Worm (Caenorhabditis elegans) whole organism, L1 larva: ENCODE data around the gene F57C2.4.
A peak's percentile ranks its signal among the peaks of the same experiment; 100 is the strongest.

Source experiments
- C16A3.4 ChIP-seq: fragments of 150-350 bp; optimal IDR thresholded peaks from 2 replicates; lab custom pipeline; 2014; ENCODE audit warnings: missing biosample characterization, missing genetic modification characterization
- Y116A8C.19 ChIP-seq: sonication (generic microtip); optimal IDR thresholded peaks from 2 replicates; lab custom pipeline; 2016; ENCODE audit warnings: missing compliant biosample characterization, missing genetic modification characterization, borderline replicate concordance
- aha-1 ChIP-seq: fragments of 150-350 bp; optimal IDR thresholded peaks from 2 replicates; lab custom pipeline; 2014; ENCODE audit warnings: missing biosample characterization, missing genetic modification characterization
- alr-1 ChIP-seq: fragments of 200-800 bp; sonication (Bioruptor generic); optimal IDR thresholded peaks from 2 replicates; lab custom pipeline; 2018; ENCODE audit warnings: borderline replicate concordance, mild to moderate bottlenecking, missing genetic modification characterization, missing compliant biosample characterization
- blmp-1 ChIP-seq: fragments of 150-350 bp; optimal IDR thresholded peaks from 2 replicates; lab custom pipeline; 2014; ENCODE audit warnings: missing biosample characterization, missing genetic modification characterization
- ceh-63 ChIP-seq: fragments of 200-800 bp; sonication (Bioruptor generic); optimal IDR thresholded peaks from 2 replicates; lab custom pipeline; 2018; ENCODE audit warnings: mild to moderate bottlenecking, missing genetic modification characterization, missing compliant biosample characterization
- ces-1 ChIP-seq: fragments of 150-350 bp; optimal IDR thresholded peaks from 2 replicates; lab custom pipeline; 2014; ENCODE audit warnings: missing biosample characterization, missing genetic modification reagents, missing genetic modification characterization
- dpl-1 ChIP-seq, 3 experiments: fragments of 150-350 bp in 2 of 3; sonication (generic microtip) in 1 of 3; optimal IDR thresholded peaks; 2 replicates each; lab custom pipeline; 2014 to 2017; ENCODE audit warnings: missing biosample characterization in 3 of 3, missing genetic modification characterization in 3 of 3, missing genetic modification reagents in 3 of 3
- dsc-1 ChIP-seq: sonication (generic microtip); optimal IDR thresholded peaks from 2 replicates; lab custom pipeline; 2016; ENCODE audit warnings: mild to moderate bottlenecking, missing genetic modification characterization, missing compliant biosample characterization
- efl-1 ChIP-seq, 4 experiments: fragments of 150-350 bp; optimal IDR thresholded peaks in 3 of 4; peaks in 1 of 4; 1 replicate in 1 of 4; 2 replicates in 3 of 4; lab custom pipeline; 2014; ENCODE audit warnings: missing biosample characterization in 2 of 4, missing genetic modification characterization in 2 of 4, missing genetic modification reagents in 2 of 4
- egl-13 ChIP-seq: sonication (generic microtip); optimal IDR thresholded peaks from 2 replicates; lab custom pipeline; 2016; ENCODE audit warnings: missing genotype, missing genetic modification reagents, missing genetic modification characterization, missing compliant biosample characterization
- elt-2 ChIP-seq: sonication (generic microtip); optimal IDR thresholded peaks from 2 replicates; lab custom pipeline; 2016; ENCODE audit warnings: missing genetic modification characterization, mild to moderate bottlenecking, inconsistent platforms, missing compliant biosample characterization, missing genetic modification reagents
- elt-3 ChIP-seq, 6 experiments: fragments of 150-350 bp in 1 of 6; sonication (generic microtip); optimal IDR thresholded peaks; 2 replicates each; lab custom pipeline; 2017 to 2018; ENCODE audit warnings: missing biosample characterization in 6 of 6, missing genetic modification characterization in 6 of 6, inconsistent platforms in 1 of 6
- fkh-4 ChIP-seq: sonication (generic microtip); optimal IDR thresholded peaks from 2 replicates; lab custom pipeline; 2016; ENCODE audit warnings: missing compliant biosample characterization, missing genetic modification characterization, borderline replicate concordance
- fkh-8 ChIP-seq: sonication (generic microtip); optimal IDR thresholded peaks from 2 replicates; lab custom pipeline; 2016; ENCODE audit warnings: mild to moderate bottlenecking, missing genetic modification characterization, missing compliant biosample characterization
- fos-1 ChIP-seq: fragments of 150-350 bp; optimal IDR thresholded peaks from 2 replicates; lab custom pipeline; 2014; ENCODE audit warnings: missing biosample characterization, missing genetic modification characterization
- hlh-17 ChIP-seq: fragments of 200-800 bp; sonication (Bioruptor generic); optimal IDR thresholded peaks from 2 replicates; lab custom pipeline; 2018; ENCODE audit warnings: missing genetic modification characterization, mild to moderate bottlenecking, missing compliant biosample characterization, moderate library complexity, borderline replicate concordance
- hpl-2 ChIP-seq: fragments of 150-350 bp; optimal IDR thresholded peaks from 2 replicates; lab custom pipeline; 2014; ENCODE audit warnings: missing biosample characterization, missing genetic modification reagents, missing genetic modification characterization
- jun-1 ChIP-seq: fragments of 150-350 bp; optimal IDR thresholded peaks from 2 replicates; lab custom pipeline; 2014; ENCODE audit warnings: missing biosample characterization, missing genetic modification reagents, missing genetic modification characterization
- lin-13 ChIP-seq: fragments of 150-350 bp; optimal IDR thresholded peaks from 2 replicates; lab custom pipeline; 2014; ENCODE audit warnings: missing biosample characterization, missing genetic modification reagents, missing genetic modification characterization
- lin-14 ChIP-seq: fragments of 200-800 bp; sonication (Bioruptor generic); optimal IDR thresholded peaks from 2 replicates; lab custom pipeline; 2018; ENCODE audit warnings: mild to moderate bottlenecking, missing genetic modification characterization, moderate library complexity, missing compliant biosample characterization
- lsy-2 ChIP-seq, 2 experiments: fragments of 150-350 bp; optimal IDR thresholded peaks; 2 replicates each; lab custom pipeline; 2014; ENCODE audit warnings: missing biosample characterization in 2 of 2, missing genetic modification characterization in 2 of 2
- mab-9 ChIP-seq: fragments of 200-800 bp; sonication (Bioruptor generic); IDR thresholded peaks from 2 replicates; pipeline ENCODE4 v1.3.6; 2022; ENCODE audit warnings: missing genetic modification reagents, missing genetic modification characterization, missing compliant biosample characterization
- nhr-19 ChIP-seq: fragments of 200-800 bp; sonication (Bioruptor generic); conservative IDR thresholded peaks from 2 replicates; pipeline ENCODE4 v1.3.6; 2022; ENCODE audit warnings: missing genetic modification characterization, missing compliant biosample characterization
- nhr-237 ChIP-seq: fragments of 150-350 bp; optimal IDR thresholded peaks from 2 replicates; lab custom pipeline; 2014; ENCODE audit warnings: missing biosample characterization, missing genetic modification characterization
- nhr-28 ChIP-seq: fragments of 150-350 bp; optimal IDR thresholded peaks from 2 replicates; lab custom pipeline; 2014; ENCODE audit warnings: missing biosample characterization, missing genetic modification characterization
- nhr-71 ChIP-seq: sonication (generic microtip); optimal IDR thresholded peaks from 2 replicates; lab custom pipeline; 2016; ENCODE audit warnings: mild to moderate bottlenecking, missing genetic modification characterization, moderate library complexity, missing compliant biosample characterization
- nhr-76 ChIP-seq: sonication (generic microtip); optimal IDR thresholded peaks from 2 replicates; lab custom pipeline; 2017; ENCODE audit warnings: missing biosample characterization, missing genetic modification characterization
- pqm-1 ChIP-seq: sonication (generic microtip); optimal IDR thresholded peaks from 3 replicates; lab custom pipeline; 2017; ENCODE audit warnings: missing biosample characterization, missing genetic modification characterization
- rnt-1 ChIP-seq: sonication (generic microtip); optimal IDR thresholded peaks from 2 replicates; lab custom pipeline; 2016; ENCODE audit warnings: mild to moderate bottlenecking, missing genetic modification characterization, moderate library complexity, missing compliant biosample characterization
- skn-1 ChIP-seq: fragments of 150-350 bp; optimal IDR thresholded peaks from 2 replicates; lab custom pipeline; 2014; ENCODE audit warnings: missing biosample characterization, missing genetic modification characterization
- sptf-1 ChIP-seq: fragments of 150-350 bp; optimal IDR thresholded peaks from 2 replicates; lab custom pipeline; 2014; ENCODE audit warnings: missing biosample characterization, missing genetic modification characterization
- swsn-7 ChIP-seq: sonication (generic microtip); optimal IDR thresholded peaks from 2 replicates; lab custom pipeline; 2016; ENCODE audit warnings: missing genetic modification characterization, missing compliant biosample characterization
- tlp-1 ChIP-seq: fragments of 150-350 bp; optimal IDR thresholded peaks from 2 replicates; lab custom pipeline; 2014; ENCODE audit warnings: missing biosample characterization, missing genetic modification characterization
- unc-98 ChIP-seq: fragments of 200-800 bp; sonication (Bioruptor generic); IDR thresholded peaks from 2 replicates; pipeline ENCODE4 v1.3.6; 2022; ENCODE audit warnings: missing genetic modification characterization, missing compliant biosample characterization
- vab-15 ChIP-seq: sonication (generic microtip); optimal IDR thresholded peaks from 2 replicates; lab custom pipeline; 2017; ENCODE audit warnings: missing genotype, mild to moderate bottlenecking, missing genetic modification characterization, missing compliant biosample characterization
- zag-1 ChIP-seq: fragments of 150-350 bp; optimal IDR thresholded peaks from 2 replicates; lab custom pipeline; 2014; ENCODE audit warnings: missing biosample characterization, missing genetic modification characterization
- zip-4 ChIP-seq: fragments of 200-800 bp; sonication (Bioruptor generic); optimal IDR thresholded peaks from 2 replicates; lab custom pipeline; 2018; ENCODE audit warnings: mild to moderate bottlenecking, missing genetic modification characterization, moderate library complexity, missing compliant biosample characterization
- ztf-11 ChIP-seq, 2 experiments: sonication (generic microtip); optimal IDR thresholded peaks; 2 replicates each; lab custom pipeline; 2016 to 2017; ENCODE audit warnings: missing genetic modification characterization in 2 of 2, missing biosample characterization in 1 of 2, missing compliant biosample characterization in 1 of 2
- ztf-4 ChIP-seq: fragments of 150-350 bp; optimal IDR thresholded peaks from 2 replicates; lab custom pipeline; 2014; ENCODE audit warnings: missing biosample characterization, missing genetic modification characterization

F57C2.4 gene

DNA sequence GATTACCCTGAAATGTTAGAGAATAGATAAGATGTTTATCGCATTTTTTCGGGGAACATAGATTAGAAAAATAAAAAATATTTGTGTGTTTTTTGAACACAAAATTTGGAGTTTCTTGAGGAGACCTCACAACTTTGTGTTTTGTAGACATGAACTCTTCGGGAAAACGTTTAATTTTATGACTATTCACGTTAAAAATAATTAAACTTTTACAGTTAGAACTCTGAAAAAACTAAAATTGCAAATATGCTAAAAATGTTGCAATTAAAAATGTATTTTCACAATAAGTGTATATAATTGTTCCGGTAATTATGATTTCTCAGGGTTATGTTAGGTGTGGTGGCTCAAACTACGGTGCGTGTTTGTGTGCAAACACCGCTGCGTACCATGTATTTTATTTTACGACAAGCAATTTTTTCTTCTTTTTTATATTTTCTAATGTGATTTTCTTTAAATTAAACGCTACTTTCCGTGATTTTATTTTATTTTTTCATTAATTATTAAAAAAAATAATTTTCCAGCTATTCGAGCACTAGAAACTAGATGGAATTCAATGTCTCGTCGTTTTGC is 3.2 kb downstream of the F57C2.4 start, which contains the start of the genes F57C2.5 and spat-1 (continued):
- TF ChIP-seq elt-3 (tag; optimal IDR thresholded peaks at IDR 0.05; lab: Kevin White, UChicago): peak in 1 of 6 experiments; percentile 38
- TF ChIP-seq nhr-237: no peak
- no peak for TF ChIP-seq nhr-76 (tag; lab: Kevin White, UChicago)
- peak; percentile 88 for TF ChIP-seq fkh-8
- peak; percentile 21; the same call in 1 of the 2 replicates for TF ChIP-seq unc-98 (GFP tag; lab: Robert Waterston, UW)
- TF ChIP-seq ces-1 (GFP tag; lab: Kevin White, UChicago): no peak
- peak; percentile 59 for TF ChIP-seq fkh-4 (tag; lab: Kevin White, UChicago)
- no peak for TF ChIP-seq nhr-28 (tag; lab: Kevin White, UChicago)
- TF ChIP-seq hpl-2 (GFP tag; lab: Kevin White, UChicago): no peak
- no peak for TF ChIP-seq aha-1 (tag; lab: Kevin White, UChicago)
- no peak for TF ChIP-seq zag-1 (tag; lab: Kevin White, UChicago)
- peak; percentile 67 for TF ChIP-seq elt-2
- no peak for TF ChIP-seq sptf-1 (tag; lab: Kevin White, UChicago)

ce11 chrII:14534000-14534399 is 8.9 kb downstream of the F57C2.4 start, which contains the start of gene C04H5.1:
TSS of gene C04H5.1 (plus strand) at chrII:14534300.
- TF ChIP-seq mab-9 (GFP tag; lab: Robert Waterston, UW) (no peak), hlh-17 (GFP tag; lab: Kevin White, UChicago) (no peak), lin-13 (GFP tag; lab: Kevin White, UChicago) (no peak)
- TF ChIP-seq, all 84 proteins: peak for 0

ce11 chrII:14537728-14538127 is 12.6 kb downstream of the F57C2.4 start, which contains the start of the genes clec-147 and C04H5.7:
TSS of gene clec-147 (minus strand) at chrII:14537828.
TSS of gene C04H5.7 (plus strand) at chrII:14537946.
- TF ChIP-seq efl-1 (optimal IDR thresholded peaks at IDR 0.05; lab: Kevin White, UChicago) (no peak), efl-1 (GFP tag; optimal IDR thresholded peaks at IDR 0.05 in 1 of 2; lab: Kevin White, UChicago) (peak in 1 of 2 experiments; percentile 51), ztf-4 (tag; lab: Kevin White, UChicago) (no peak)

DNA sequence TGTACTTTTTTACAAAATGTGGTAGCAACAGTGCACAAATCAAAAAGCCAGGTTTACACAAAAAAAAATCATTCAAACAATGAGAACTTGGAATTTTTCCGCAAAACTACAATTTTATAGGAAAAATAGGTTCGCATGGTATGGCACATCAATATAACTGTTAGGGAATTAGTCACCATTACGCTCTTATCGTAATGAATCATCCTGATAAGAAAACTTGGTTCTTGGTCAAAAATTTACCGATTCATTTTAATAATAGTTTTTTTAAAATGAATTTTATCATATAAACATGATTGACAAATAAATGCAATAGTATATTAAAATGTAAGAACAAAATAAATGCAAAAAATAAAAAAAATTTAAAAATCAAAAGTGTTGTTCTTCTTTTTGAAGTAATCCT is 15.4 kb downstream of the F57C2.4 start:
- TF ChIP-seq dpl-1 (GFP tag; optimal IDR thresholded peaks at IDR 0.05; lab: Kevin White, UChicago): no peak
- no peak for TF ChIP-seq zip-4 (GFP tag; lab: Kevin White, UChicago)
- TF ChIP-seq elt-2: peak; percentile 12
- no peak for TF ChIP-seq nhr-19 (GFP tag; lab: Robert Waterston, UW)

- TF ChIP-seq tlp-1 (tag; lab: Kevin White, UChicago): no peak
- peak; percentile 28 for TF ChIP-seq egl-13
- TF ChIP-seq ceh-63: no peak
- peak; percentile 81 for TF ChIP-seq dsc-1 (tag; lab: Kevin White, UChicago)
- no peak for TF ChIP-seq rnt-1
- no peak for TF ChIP-seq alr-1
Observed at ce11 chrII:14548691-14549090, 23.6 kb downstream of the F57C2.4 start, which contains the start of gene gcy-29. TSS of gene gcy-29 (minus strand) at chrII:14548791.

DNA sequence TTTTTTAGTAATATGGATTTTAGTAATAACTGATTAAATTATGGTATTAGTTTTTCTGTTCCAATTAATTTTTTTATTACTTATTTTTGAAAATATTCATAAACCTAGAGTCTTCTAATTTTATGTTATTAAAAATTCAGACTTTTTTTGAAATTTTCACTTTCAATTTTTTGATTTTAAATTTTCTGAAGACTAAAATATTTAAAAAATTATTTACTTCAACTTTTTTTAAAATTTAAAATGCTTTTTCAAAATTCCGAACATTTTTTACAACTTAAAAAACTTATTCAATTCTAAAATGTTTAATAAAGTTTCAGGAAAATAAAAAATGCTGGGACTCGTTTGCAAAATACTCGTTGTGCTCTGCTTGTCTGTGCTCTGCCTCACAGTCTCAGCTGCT is 25.5 kb downstream of the F57C2.4 start, which contains the start of gene nlp-41:
TSS of gene nlp-41 (plus strand) at position 301 of the 400 bp plus-strand sequence.
- no peak for TF ChIP-seq ztf-11 (tag; optimal IDR thresholded peaks at IDR 0.05; lab: Kevin White, UChicago)
- no peak for TF ChIP-seq vab-15
- no peak for TF ChIP-seq blmp-1 (tag; lab: Kevin White, UChicago)
- TF ChIP-seq pqm-1 (tag; lab: Kevin White, UChicago): no peak
- TF ChIP-seq Y116A8C.19: no peak
- no peak for TF ChIP-seq lin-14 (GFP tag; lab: Kevin White, UChicago)
- no peak for TF ChIP-seq nhr-71 (tag; lab: Kevin White, UChicago)
- TF ChIP-seq skn-1 (tag; lab: Kevin White, UChicago): no peak
- TF ChIP-seq fos-1 (tag; lab: Kevin White, UChicago): no peak
- no peak for TF ChIP-seq tlp-1 (tag; lab: Kevin White, UChicago)
- no peak for TF ChIP-seq zip-4 (GFP tag; lab: Kevin White, UChicago)
- no peak for TF ChIP-seq jun-1 (tag; lab: Kevin White, UChicago)
- TF ChIP-seq swsn-7: no peak
- TF ChIP-seq C16A3.4 (tag; lab: Kevin White, UChicago): no peak
- TF ChIP-seq lsy-2 (tag; optimal IDR thresholded peaks at IDR 0.05; lab: Kevin White, UChicago): no peak
